Worm (Caenorhabditis elegans): ENCODE data around the gene smf-1.

The smf-1 gene

DNA sequence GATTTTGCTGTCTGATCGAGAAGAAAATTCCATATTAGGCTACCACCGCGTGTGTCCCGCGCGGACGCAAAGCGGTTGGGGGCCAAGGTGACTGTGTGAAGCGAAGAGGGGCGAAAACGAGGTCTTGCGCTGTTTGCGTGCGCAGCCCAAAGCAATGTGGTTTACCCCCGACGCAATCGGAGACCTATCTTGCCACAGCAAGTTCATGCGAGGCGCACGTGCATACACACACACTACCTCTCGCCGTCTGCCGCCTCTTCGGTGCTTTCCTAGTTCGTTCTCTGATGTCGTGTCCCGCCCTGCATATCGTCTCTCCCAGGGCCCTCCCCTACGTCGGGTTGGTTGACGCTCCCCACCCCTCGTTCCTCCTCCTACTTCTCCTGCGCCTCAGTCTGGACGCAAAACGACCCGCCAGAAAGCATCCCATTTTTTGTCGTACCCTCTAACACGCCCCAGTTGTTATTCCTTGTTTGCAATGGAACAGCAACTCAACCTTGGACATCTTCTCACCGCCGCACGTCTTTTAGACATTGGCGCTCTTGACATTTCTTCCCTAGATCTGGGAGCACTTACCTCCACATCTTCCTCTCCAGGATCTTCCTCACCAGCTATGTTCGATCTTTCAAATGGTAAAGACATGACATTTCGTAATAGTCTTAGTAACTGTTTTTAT is 19.3 kb upstream of the smf-1 start, which contains the start of gene mdl-1 (continued):
- TF ChIP-seq C06A6.2 (GFP tag; conservative IDR thresholded peaks at IDR 0.05) (peak; percentile 48; the same call in 1 of the 2 replicates), F23B12.7 (tag; optimal IDR thresholded peaks at IDR 0.05; ENCODE audit: insufficient read depth) (peak; percentile 70), Y95B8A.8 (GFP tag; IDR thresholded peaks at IDR 0.05) (peak; percentile 62; the same call in 1 of the 2 replicates), ceh-27 (GFP tag; optimal IDR thresholded peaks at IDR 0.05) (peak; percentile 87), ztf-26 (tag; optimal IDR thresholded peaks at IDR 0.05) (peak; percentile 82), hlh-12 (tag; optimal IDR thresholded peaks at IDR 0.05) (no peak), F52B5.7 (tag; optimal IDR thresholded peaks at IDR 0.05) (peak; percentile 71), pbrm-1 (GFP tag; IDR thresholded peaks at IDR 0.05) (peak; percentile 68; the same call in 1 of the 2 replicates), hmg-1.2 (GFP tag; IDR thresholded peaks at IDR 0.05) (peak; percentile 68), egl-18 (GFP tag; IDR thresholded peaks at IDR 0.05) (no peak), tlf-1 (GFP tag; optimal IDR thresholded peaks at IDR 0.05) (peak; percentile 66), madf-10 (tag; optimal IDR thresholded peaks at IDR 0.05) (no peak), let-526 (GFP tag; IDR thresholded peaks at IDR 0.05) (0 out of 2 replicates have a peak, but pooled peaks have one; percentile 37), lsy-27 (tag; optimal IDR thresholded peaks at IDR 0.05; ENCODE audit: borderline replicate concordance, insufficient read depth) (no peak), attf-5 (GFP tag; optimal IDR thresholded peaks at IDR 0.05) (peak; percentile 64), somi-1 (GFP tag; optimal IDR thresholded peaks at IDR 0.05) (peak; percentile 72), ama-1 (optimal IDR thresholded peaks at IDR 0.05) (no peak), ama-1 (GFP tag; optimal IDR thresholded peaks at IDR 0.05) (no peak), egl-44 (GFP tag; IDR thresholded peaks at IDR 0.05) (peak; percentile 51; the same call in 1 of the 2 replicates), Y53G8AR.9 (GFP tag; conservative IDR thresholded peaks at IDR 0.05) (0 out of 2 replicates have a peak, but pooled peaks have one; percentile 7)

DNA sequence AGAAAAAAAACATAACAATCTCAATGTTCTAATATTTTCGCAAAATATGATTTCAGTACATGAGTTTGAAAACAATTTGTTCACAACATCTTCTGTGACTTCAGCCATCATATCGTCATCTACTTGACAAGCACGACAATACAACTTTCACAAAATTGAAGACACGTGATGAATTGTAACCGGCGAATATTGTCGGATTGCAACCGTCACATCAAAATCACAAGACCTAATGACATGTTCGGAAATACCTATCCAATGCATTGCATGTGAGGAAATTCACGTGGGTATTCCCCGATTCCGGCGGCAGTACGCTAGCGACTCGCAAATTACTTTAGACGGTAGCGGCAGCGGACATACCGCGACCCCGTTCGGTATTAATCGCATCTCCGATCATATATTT is 18.7 kb upstream of the smf-1 start:
- TF ChIP-seq C06A6.2 (GFP tag; conservative IDR thresholded peaks at IDR 0.05) (peak; percentile 67), Y95B8A.8 (GFP tag; IDR thresholded peaks at IDR 0.05) (no peak), lin-35 (GFP tag; optimal IDR thresholded peaks at IDR 0.05) (no peak), let-526 (GFP tag; IDR thresholded peaks at IDR 0.05) (0 out of 2 replicates have a peak, but pooled peaks have one; percentile 4), K11D2.4 (GFP tag; IDR thresholded peaks at IDR 0.05) (peak; percentile 49; the same call in 1 of the 2 replicates), dpff-1 (tag; optimal IDR thresholded peaks at IDR 0.05) (no peak), atf-7 (tag; optimal IDR thresholded peaks at IDR 0.05) (peak; percentile 22), unc-62 (GFP tag; optimal IDR thresholded peaks at IDR 0.05) (peak; percentile 93), madf-6 (GFP tag; IDR thresholded peaks at IDR 0.05) (no peak), Y56A3A.18 (GFP tag; IDR thresholded peaks at IDR 0.05) (no peak), ekl-4 (GFP tag; IDR thresholded peaks at IDR 0.05) (peak; percentile 16; the same call in 1 of the 2 replicates), Y53G8AR.9 (GFP tag; conservative IDR thresholded peaks at IDR 0.05) (0 out of 2 replicates have a peak, but pooled peaks have one; percentile 27), mxl-1 (tag; optimal IDR thresholded peaks at IDR 0.05) (no peak), mcd-1 (GFP tag; IDR thresholded peaks at IDR 0.05) (no peak), lin-26 (GFP tag; IDR thresholded peaks at IDR 0.05) (peak; percentile 45; the same call in 1 of the 2 replicates), let-607 (tag; optimal IDR thresholded peaks at IDR 0.05) (peak in 1 of 2 experiments; percentile 47), nfya-2 (GFP tag; IDR thresholded peaks at IDR 0.05) (no peak), nhr-179 (tag; optimal IDR thresholded peaks at IDR 0.05) (no peak), ceh-27 (GFP tag; optimal IDR thresholded peaks at IDR 0.05) (peak; percentile 26), ZK185.1 (tag; optimal IDR thresholded peaks at IDR 0.05; ENCODE audit: poor library complexity, severe bottlenecking) (peak; percentile 28)

DNA sequence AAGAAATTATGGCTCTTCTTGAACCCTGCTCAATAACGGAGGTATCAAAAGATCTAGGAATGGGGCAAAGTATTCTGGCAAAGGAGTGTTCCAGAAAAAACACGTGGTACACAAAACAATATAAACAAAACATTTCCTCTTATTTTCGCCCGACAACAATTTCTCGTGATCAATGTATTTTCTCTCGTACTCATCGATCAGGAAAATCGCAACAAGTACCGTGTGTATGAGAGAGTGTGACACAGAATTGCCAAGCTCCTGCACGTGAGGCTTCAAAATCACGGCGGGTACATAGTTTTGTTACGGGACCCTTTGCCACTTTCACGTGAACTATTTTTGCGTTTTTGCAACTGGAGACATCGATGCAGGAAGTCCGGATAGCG is 18.1 kb upstream of the smf-1 start:
- TF ChIP-seq gei-17 (GFP tag; optimal IDR thresholded peaks at IDR 0.05) (no peak), mel-28 (tag; optimal IDR thresholded peaks at IDR 0.05; ENCODE audit: borderline replicate concordance) (no peak), ztf-18 (tag; optimal IDR thresholded peaks at IDR 0.05) (no peak), unc-130 (GFP tag; optimal IDR thresholded peaks at IDR 0.05) (no peak), B0035.1 (tag; optimal IDR thresholded peaks at IDR 0.05) (no peak), lin-54 (GFP tag; optimal IDR thresholded peaks at IDR 0.05) (no peak), ceh-79 (tag; optimal IDR thresholded peaks at IDR 0.05) (no peak), dpff-1 (tag; optimal IDR thresholded peaks at IDR 0.05) (no peak), C06A6.2 (GFP tag; conservative IDR thresholded peaks at IDR 0.05) (peak; percentile 52; the same call in 1 of the 2 replicates), F33H1.4 (GFP tag; IDR thresholded peaks at IDR 0.05) (no peak), attf-6 (GFP tag; IDR thresholded peaks at IDR 0.05) (no peak), ekl-4 (GFP tag; IDR thresholded peaks at IDR 0.05) (no peak), efl-1 (GFP tag; optimal IDR thresholded peaks at IDR 0.05) (no peak), F23B12.7 (tag; optimal IDR thresholded peaks at IDR 0.05; ENCODE audit: insufficient read depth) (no peak), Y56A3A.18 (GFP tag; IDR thresholded peaks at IDR 0.05) (no peak), ztf-26 (tag; optimal IDR thresholded peaks at IDR 0.05) (no peak)
